Worm (Caenorhabditis elegans): ENCODE results near the gene C49F5.13.
A peak's percentile ranks its signal among the peaks of the same experiment; 100 is the strongest.

C49F5.13 gene

DNA sequence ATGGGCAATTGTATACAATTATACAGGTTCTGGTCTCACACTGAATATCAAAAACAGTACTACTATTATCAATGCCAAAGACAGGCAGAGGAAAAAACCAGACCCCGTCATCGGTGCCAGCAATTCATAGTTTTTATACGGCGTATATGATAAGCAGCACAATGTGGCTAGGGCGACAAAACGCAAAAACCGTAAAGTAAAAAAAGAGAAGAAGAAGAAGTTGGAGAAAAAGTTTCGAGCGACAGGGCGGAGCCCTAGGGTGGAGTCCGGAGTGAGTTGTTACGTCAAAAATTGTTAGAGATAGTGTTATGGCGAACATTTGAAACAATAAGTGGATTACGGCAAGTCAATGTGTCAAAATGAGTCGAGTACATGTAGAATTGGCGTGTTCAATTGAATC is 40.4 kb downstream of the C49F5.13 start:
- peak; percentile 40 to 52 for TF ChIP-seq let-607 (tag; optimal IDR thresholded peaks at IDR 0.05)
- TF ChIP-seq F23B12.7 (tag; optimal IDR thresholded peaks at IDR 0.05; ENCODE audit: insufficient read depth), result no peak
- TF ChIP-seq B0336.3 (GFP tag; IDR thresholded peaks at IDR 0.05), result no peak
- TF ChIP-seq dox-1 (GFP tag; IDR thresholded peaks at IDR 0.05), result peak; percentile 48; the same call in 1 of the 2 replicates
- TF ChIP-seq nhr-80 (tag; optimal IDR thresholded peaks at IDR 0.05), result peak; percentile 83

ce11 chrX:12003969-12004368 is 42.8 kb downstream of the C49F5.13 start:
- peak; percentile 51 for TF ChIP-seq nhr-80 (tag; optimal IDR thresholded peaks at IDR 0.05)
- no peak for TF ChIP-seq D2030.7 (GFP tag; IDR thresholded peaks at IDR 0.05)
- no peak for TF ChIP-seq mel-28 (tag; optimal IDR thresholded peaks at IDR 0.05; ENCODE audit: borderline replicate concordance)
- TF ChIP-seq cebp-1 (GFP tag; IDR thresholded peaks at IDR 0.05), result peak; percentile 57; the same call in 1 of the 2 replicates
- TF ChIP-seq cebp-1 (tag; optimal IDR thresholded peaks at IDR 0.05), result peak; percentile 77

ce11 chrX:12004925-12005324 is 43.7 kb downstream of the C49F5.13 start:
- TF ChIP-seq D2030.7 (GFP tag; IDR thresholded peaks at IDR 0.05) (no peak), madf-3 (GFP tag; IDR thresholded peaks at IDR 0.05) (no peak), unc-62 (GFP tag; optimal IDR thresholded peaks at IDR 0.05) (peak; percentile 74), cebp-1 (GFP tag; IDR thresholded peaks at IDR 0.05) (peak; percentile 79), cebp-1 (tag; optimal IDR thresholded peaks at IDR 0.05) (peak; percentile 88), dpl-1 (GFP tag; optimal IDR thresholded peaks at IDR 0.05) (no peak), athp-1 (tag; optimal IDR thresholded peaks at IDR 0.05) (no peak), dpff-1 (tag; optimal IDR thresholded peaks at IDR 0.05) (no peak), ztf-28 (GFP tag; IDR thresholded peaks at IDR 0.05) (no peak), bed-1 (GFP tag; IDR thresholded peaks at IDR 0.05) (no peak), F52B5.7 (tag; optimal IDR thresholded peaks at IDR 0.05) (no peak), chd-7 (tag; optimal IDR thresholded peaks at IDR 0.05) (no peak), nhr-80 (tag; optimal IDR thresholded peaks at IDR 0.05) (peak; percentile 81), dox-1 (GFP tag; IDR thresholded peaks at IDR 0.05) (peak; percentile 65), xnd-1 (tag; optimal IDR thresholded peaks at IDR 0.05) (no peak)

- no peak for TF ChIP-seq C06A6.2 (GFP tag; conservative IDR thresholded peaks at IDR 0.05)
- TF ChIP-seq him-1 (tag; optimal IDR thresholded peaks at IDR 0.05), result no peak
These were observed 44.3 kb downstream of the C49F5.13 start, which contains the start of gene sma-5 for ce11 chrX:12005499-12005959. Gene sma-5 (minus strand): TSS chrX:12005549.

- no peak for TF ChIP-seq mxl-1 (tag; optimal IDR thresholded peaks at IDR 0.05)
- TF ChIP-seq nhr-80 (tag; optimal IDR thresholded peaks at IDR 0.05), result peak; percentile 34
These were observed 45.3 kb downstream of the C49F5.13 start for ce11 chrX:12006470-12006869.

DNA sequence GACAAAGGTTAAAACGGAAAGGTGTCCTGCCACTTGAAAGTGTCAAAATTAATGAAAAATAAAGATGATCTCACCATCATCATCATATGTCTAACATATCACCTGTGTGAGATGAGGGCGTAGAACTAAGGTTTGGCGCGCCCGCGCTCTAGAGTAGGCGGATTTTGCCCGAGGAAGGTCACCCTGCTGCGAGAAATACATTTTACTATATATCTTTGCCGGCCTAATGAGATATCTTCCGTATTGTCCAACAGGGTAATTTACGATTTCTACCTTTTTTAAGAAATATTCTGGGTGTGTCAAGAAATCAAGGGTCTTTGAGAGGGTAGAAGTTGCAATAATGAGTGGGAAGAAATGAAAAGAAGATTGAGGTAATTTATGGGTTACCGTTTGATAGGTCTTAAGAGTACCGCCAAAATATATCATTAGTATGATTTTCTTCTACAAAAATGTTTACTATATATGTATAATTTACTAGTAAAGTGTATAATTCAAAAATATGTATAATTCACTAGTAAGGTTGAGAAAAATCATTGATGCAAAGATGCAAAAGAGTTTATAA is 46.8 kb downstream of the C49F5.13 start:
- no peak for TF ChIP-seq ztf-28 (GFP tag; IDR thresholded peaks at IDR 0.05)
- no peak for TF ChIP-seq lsy-27 (tag; optimal IDR thresholded peaks at IDR 0.05; ENCODE audit: borderline replicate concordance, insufficient read depth)
- TF ChIP-seq ZK185.1 (tag; optimal IDR thresholded peaks at IDR 0.05; ENCODE audit: poor library complexity, severe bottlenecking), result no peak
- TF ChIP-seq F10E7.11 (tag; optimal IDR thresholded peaks at IDR 0.05), result no peak
- TF ChIP-seq hlh-26 (GFP tag; conservative IDR thresholded peaks at IDR 0.05), result no peak
- no peak for TF ChIP-seq sea-2 (GFP tag; IDR thresholded peaks at IDR 0.05)

Data from whole organism, young adult.